Worm (Caenorhabditis elegans) whole organism, midembryonic: Measurements from ENCODE around the gene nas-37.

Experiments
- T22C8.4 ChIP-seq: fragments of 200-800 bp; sonication (Bioruptor generic); IDR thresholded peaks from 2 replicates; pipeline ENCODE4 v1.3.6; 2022; ENCODE audit warnings: missing genetic modification characterization, missing compliant biosample characterization
- med-1 ChIP-seq: sonication (generic microtip); optimal IDR thresholded peaks from 2 replicates; lab custom pipeline; 2017; ENCODE audit warnings: missing genetic modification characterization, mild to moderate bottlenecking, missing compliant biosample characterization, antibody characterized with exemption, missing genetic modification reagents; ENCODE audit not compliant: insufficient read depth
- ztf-23 ChIP-seq: fragments of 200-800 bp; sonication (Bioruptor generic); IDR thresholded peaks from 2 replicates; pipeline ENCODE4 v1.3.6; 2022; ENCODE audit warnings: missing genetic modification reagents, missing genetic modification characterization, missing compliant biosample characterization

ce11 chrX:9931362-9931761 lies 17.5 kb downstream of the nas-37 start, which contains the start of gene nra-3:
- TF ChIP-seq ztf-23 (GFP tag; lab: Robert Waterston, UW) (peak; percentile 54; the same call in 1 of the 2 replicates), T22C8.4 (GFP tag; lab: Robert Waterston, UW) (no peak), med-1 (GFP tag; lab: Kevin White, UChicago) (no peak)
